Fruit fly (Drosophila melanogaster) whole organism, wandering third instar larva: ENCODE results near the gene kumpel.

ENCODE experiments used
- CG32264 ChIP-seq: fragments of 200-800 bp; sonication (Bioruptor generic); optimal IDR thresholded peaks from 2 replicates; lab custom pipeline; 2016; ENCODE audit warnings: missing biosample characterization, missing genetic modification characterization
- CG9705 ChIP-seq: fragments of 200-800 bp; sonication (Bioruptor generic); optimal IDR thresholded peaks from 2 replicates; lab custom pipeline; 2018; ENCODE audit warnings: missing biosample characterization, mild to moderate bottlenecking, missing genetic modification characterization
- CrebA ChIP-seq: fragments of 200-800 bp; sonication (Bioruptor generic); optimal IDR thresholded peaks from 2 replicates; lab custom pipeline; 2016; ENCODE audit warnings: missing biosample characterization, mild to moderate bottlenecking, missing genetic modification characterization, borderline replicate concordance
- Dfd ChIP-seq: fragments of >200 bp; optimal IDR thresholded peaks from 2 replicates; lab custom pipeline; 2017; ENCODE audit warnings: missing biosample characterization, missing genetic modification characterization
- Dif ChIP-seq: fragments of 200-275, 200-300 bp; sonication (Bioruptor generic); optimal IDR thresholded peaks from 2 replicates; lab custom pipeline; 2018; ENCODE audit warnings: missing biosample characterization, missing genetic modification characterization; ENCODE audit not compliant: partially characterized antibody
- GATAd ChIP-seq: sonication (Bioruptor generic); optimal IDR thresholded peaks from 2 replicates; lab custom pipeline; 2016; ENCODE audit warnings: missing biosample characterization, missing genetic modification characterization
- HLH106 ChIP-seq: fragments of 200-800 bp; optimal IDR thresholded peaks from 3 replicates; lab custom pipeline; 2019; ENCODE audit warnings: missing biosample characterization, mild to moderate bottlenecking, missing genetic modification characterization, moderate library complexity
- Hnf4 ChIP-seq: fragments of 200-800 bp; sonication (Bioruptor generic); optimal IDR thresholded peaks from 2 replicates; lab custom pipeline; 2016; ENCODE audit warnings: missing biosample characterization, mild to moderate bottlenecking, missing genetic modification characterization
- Hr78 ChIP-seq: fragments of >200 bp; optimal IDR thresholded peaks from 2 replicates; lab custom pipeline; 2017; ENCODE audit warnings: missing biosample characterization, missing genetic modification characterization
- Hr83 ChIP-seq: fragments of 200-300 bp; sonication (Bioruptor generic); optimal IDR thresholded peaks from 2 replicates; lab custom pipeline; 2016; ENCODE audit warnings: missing biosample characterization, mild to moderate bottlenecking, missing genetic modification characterization, moderate library complexity; ENCODE audit not compliant: poor library complexity, severe bottlenecking
- Jra ChIP-seq: sonication (Bioruptor generic); optimal IDR thresholded peaks from 2 replicates; lab custom pipeline; 2016; ENCODE audit warnings: missing biosample characterization, missing genetic modification characterization
- Myc ChIP-seq: fragments of >200 bp; optimal IDR thresholded peaks from 2 replicates; lab custom pipeline; 2017
- N ChIP-seq: fragments of >200 bp; optimal IDR thresholded peaks from 2 replicates; lab custom pipeline; 2018; ENCODE audit warnings: missing biosample characterization, missing external identifiers, missing genetic modification characterization
- Rel ChIP-seq, 2 experiments: fragments of 200-800 bp; sonication (Bioruptor generic) in 1 of 2; optimal IDR thresholded peaks; 2 replicates in 1 of 2; 3 replicates in 1 of 2; lab custom pipeline; 2016 to 2019; ENCODE audit warnings: mild to moderate bottlenecking in 2 of 2, missing biosample characterization in 2 of 2, missing genetic modification characterization in 2 of 2, moderate library complexity in 1 of 2
- Vsx2 ChIP-seq: fragments of 200-300, 225-300 bp; sonication (Bioruptor generic); optimal IDR thresholded peaks from 2 replicates; lab custom pipeline; 2018; ENCODE audit warnings: missing biosample characterization, missing genetic modification characterization; ENCODE audit not compliant: partially characterized antibody
- br ChIP-seq: fragments of 200-800 bp; sonication (Bioruptor generic); optimal IDR thresholded peaks from 2 replicates; lab custom pipeline; 2016; ENCODE audit warnings: missing biosample characterization, missing genetic modification characterization
- brk ChIP-seq: fragments of 200-800 bp; sonication (Bioruptor generic); optimal IDR thresholded peaks from 2 replicates; lab custom pipeline; 2016; ENCODE audit warnings: missing biosample characterization, mild to moderate bottlenecking, missing genetic modification characterization
- dl ChIP-seq, 2 experiments: fragments of 175-275, 200-275 bp in 1 of 2; fragments of 200-275 bp in 1 of 2; sonication (Bioruptor generic); optimal IDR thresholded peaks; lab custom pipeline; 2018; ENCODE audit warnings: mild to moderate bottlenecking in 2 of 2, missing biosample characterization in 2 of 2, missing genetic modification characterization in 2 of 2, moderate library complexity in 2 of 2; ENCODE audit not compliant: partially characterized antibody in 2 of 2, insufficient read depth in 1 of 2
- dmrt93B ChIP-seq: fragments of 200-800 bp; sonication (Bioruptor generic); optimal IDR thresholded peaks from 2 replicates; lab custom pipeline; 2018; ENCODE audit warnings: missing biosample characterization, mild to moderate bottlenecking, missing genetic modification characterization
- ey ChIP-seq: fragments of 200-800 bp; sonication (Bioruptor generic); optimal IDR thresholded peaks from 2 replicates; lab custom pipeline; 2016; ENCODE audit warnings: missing biosample characterization, missing genetic modification characterization
- foxo ChIP-seq, 2 experiments: fragments of 200-800 bp; sonication (Bioruptor generic); optimal IDR thresholded peaks; 2 replicates in 1 of 2; 3 replicates in 1 of 2; lab custom pipeline; 2016 to 2017; ENCODE audit warnings: missing biosample characterization in 2 of 2, missing genetic modification characterization in 2 of 2
- fru ChIP-seq: fragments of 200-800 bp; sonication (Bioruptor generic); optimal IDR thresholded peaks from 3 replicates; lab custom pipeline; 2016; ENCODE audit warnings: missing biosample characterization, mild to moderate bottlenecking, missing genetic modification characterization
- h ChIP-seq: fragments of 200-800 bp; sonication (Bioruptor generic); optimal IDR thresholded peaks from 3 replicates; lab custom pipeline; 2016; ENCODE audit warnings: missing biosample characterization, mild to moderate bottlenecking, missing genetic modification characterization
- jim ChIP-seq: fragments of 175-275, 200-325 bp; sonication (Bioruptor generic); optimal IDR thresholded peaks from 2 replicates; lab custom pipeline; 2016; ENCODE audit warnings: missing biosample characterization, mild to moderate bottlenecking, missing genetic modification characterization
- lola ChIP-seq: fragments of >200 bp; optimal IDR thresholded peaks from 2 replicates; lab custom pipeline; 2017; ENCODE audit warnings: missing biosample characterization, missing genetic modification characterization
- pan ChIP-seq: fragments of >200 bp; optimal IDR thresholded peaks from 2 replicates; lab custom pipeline; 2017
- psq ChIP-seq: fragments of 200-800 bp; sonication (Bioruptor generic); optimal IDR thresholded peaks from 3 replicates; lab custom pipeline; 2017; ENCODE audit warnings: missing biosample characterization, mild to moderate bottlenecking, missing genetic modification characterization, moderate library complexity
- rgr ChIP-seq: fragments of 200-800 bp; sonication (Bioruptor generic); optimal IDR thresholded peaks from 3 replicates; lab custom pipeline; 2016; ENCODE audit warnings: missing biosample characterization, mild to moderate bottlenecking, missing genetic modification characterization
- sage ChIP-seq: fragments of 200-800 bp; sonication (Bioruptor generic); optimal IDR thresholded peaks from 2 replicates; lab custom pipeline; 2016; ENCODE audit warnings: missing biosample characterization, mild to moderate bottlenecking, missing genetic modification characterization
- sv ChIP-seq: fragments of 200-800 bp; sonication (Bioruptor generic); optimal IDR thresholded peaks from 3 replicates; lab custom pipeline; 2016; ENCODE audit warnings: missing biosample characterization, missing genetic modification characterization
- usp ChIP-seq: fragments of >200 bp; optimal IDR thresholded peaks from 2 replicates; lab custom pipeline; 2017; ENCODE audit warnings: missing biosample characterization, missing genetic modification characterization
- woc ChIP-seq: sonication (Bioruptor generic); optimal IDR thresholded peaks from 2 replicates; lab custom pipeline; 2016; ENCODE audit warnings: missing biosample characterization, mild to moderate bottlenecking, missing genetic modification characterization

Gene kumpel

dm6 chr3R:25941310-25941709 is 34.5 kb downstream of the kumpel start:
- no peak for TF ChIP-seq rgr
- TF ChIP-seq Hr83 = no peak
- peak; percentile 54 for TF ChIP-seq Dfd

DNA sequence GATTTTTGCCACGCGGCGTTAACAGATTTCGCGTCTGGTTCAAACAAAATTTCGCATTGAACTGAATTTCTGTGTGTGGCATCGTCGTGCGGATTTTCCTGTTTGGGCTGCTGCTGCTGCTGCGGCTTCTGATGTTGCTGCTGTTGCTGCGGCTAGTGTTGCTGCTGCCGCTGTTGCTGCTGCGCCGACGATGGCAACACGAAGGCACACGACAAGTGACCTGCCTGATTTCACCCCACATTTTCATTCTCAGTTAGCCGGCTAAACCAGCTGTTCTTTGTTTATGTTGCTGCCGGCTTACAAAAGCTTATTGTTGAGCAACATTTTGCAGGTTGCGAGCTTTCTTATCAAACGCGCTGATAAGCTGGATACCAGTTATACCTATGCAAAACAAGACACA is 49.3 kb downstream of the kumpel start, which contains the start of gene CCAP-R:
TSS of gene CCAP-R (minus strand) at position 179 of the 400 bp plus-strand sequence.
- TF ChIP-seq Dfd (peak; percentile 81), brk (no peak)

DNA sequence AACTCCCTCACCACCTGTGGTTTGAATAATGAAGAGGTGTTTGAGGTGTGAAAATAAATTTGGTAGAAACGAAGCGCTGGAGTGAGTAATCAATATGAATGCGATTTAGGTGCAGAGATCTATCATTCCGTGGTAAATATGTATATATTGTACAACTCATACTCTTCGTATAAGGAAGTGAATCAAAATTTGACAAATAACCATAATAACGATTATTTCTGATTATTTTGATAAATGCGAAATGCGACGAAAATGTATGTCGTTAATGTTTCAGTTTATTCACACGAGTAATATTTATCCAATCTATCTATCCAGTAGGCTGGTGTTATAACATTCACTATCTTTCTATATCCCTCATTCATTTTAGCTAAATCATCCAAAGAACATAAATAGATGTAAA is 52.2 kb downstream of the kumpel start, which contains the start of gene CG14540:
TSS of gene CG14540 (plus strand) at position 301 of the 400 bp plus-strand sequence.
- TF ChIP-seq psq (GFP tag; lab: Kevin White, UChicago) = no peak
- TF ChIP-seq GATAd (GFP tag; lab: Kevin White, UChicago) = no peak
- no peak for TF ChIP-seq Vsx2
- no peak for TF ChIP-seq brk
- TF ChIP-seq sage (GFP tag; lab: Kevin White, UChicago) = no peak
- no peak for TF ChIP-seq dmrt93B
- TF ChIP-seq fru (GFP tag; lab: Kevin White, UChicago) = no peak
- no peak for TF ChIP-seq Hr78 (GFP tag; lab: Kevin White, UChicago)
- no peak for TF ChIP-seq N (GFP tag; lab: Kevin White, UChicago)
- no peak for TF ChIP-seq ey (GFP tag; lab: Kevin White, UChicago)
- no peak for TF ChIP-seq Myc (lab: Kevin White, UChicago)
- TF ChIP-seq h (GFP tag; lab: Kevin White, UChicago) = no peak

dm6 chr3R:25961694-25962093 is 54.9 kb downstream of the kumpel start, which contains the start of gene boss:
TSS of gene boss (plus strand) at chr3R:25961994.
- TF ChIP-seq usp (GFP tag; lab: Kevin White, UChicago) (no peak), dl (GFP tag; optimal IDR thresholded peaks at IDR 0.05; lab: Kevin White, UChicago; ENCODE audit: insufficient read depth in 1 of 2, partially characterized antibody in 2 of 2) (no peak), Jra (no peak), CrebA (GFP tag; lab: Kevin White, UChicago) (no peak), lola (no peak), Vsx2 (no peak)

- no peak for TF ChIP-seq Myc (lab: Kevin White, UChicago)
- no peak for TF ChIP-seq Hnf4 (GFP tag; lab: Kevin White, UChicago)
- TF ChIP-seq HLH106 (tag; lab: Kevin White, UChicago) = no peak
- TF ChIP-seq, all 38 proteins: peak for 0
Observed at dm6 chr3R:25966944-25967343, 60.1 kb downstream of the kumpel start.

DNA sequence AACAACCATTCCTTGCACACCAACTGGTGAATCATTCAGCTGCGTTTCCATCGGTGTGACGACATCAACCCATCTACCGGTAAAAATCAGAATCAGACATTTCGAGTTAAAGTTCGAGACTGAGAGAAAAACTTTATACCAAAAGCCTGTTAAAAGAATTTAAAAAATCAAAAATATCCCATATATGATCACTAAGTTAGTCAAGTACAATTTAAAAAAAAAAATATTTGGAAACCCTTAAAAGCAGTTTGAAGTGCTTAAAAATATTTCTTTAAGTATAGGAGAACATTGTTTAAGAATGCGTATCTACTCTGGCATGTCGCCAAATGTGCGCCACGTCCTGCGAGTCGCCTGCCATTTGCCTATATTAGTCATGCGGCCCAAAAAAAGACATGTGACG is 61.7 kb downstream of the kumpel start:
- TF ChIP-seq Rel (GFP tag; optimal IDR thresholded peaks at IDR 0.05; lab: Kevin White, UChicago) (no peak), Rel (tag; optimal IDR thresholded peaks at IDR 0.05; lab: Kevin White, UChicago) (no peak), br (GFP tag; lab: Kevin White, UChicago) (no peak)

dm6 chr3R:25968915-25969314 is 62.1 kb downstream of the kumpel start:
- TF ChIP-seq CrebA (GFP tag; lab: Kevin White, UChicago) = no peak
- no peak for TF ChIP-seq usp (GFP tag; lab: Kevin White, UChicago)
- TF ChIP-seq Hr78 (GFP tag; lab: Kevin White, UChicago) = no peak
- no peak for TF ChIP-seq CG32264 (GFP tag; lab: Kevin White, UChicago)
- TF ChIP-seq dl (GFP tag; optimal IDR thresholded peaks at IDR 0.05; lab: Kevin White, UChicago; ENCODE audit: insufficient read depth in 1 of 2, partially characterized antibody in 2 of 2) = no peak
- no peak for TF ChIP-seq Hnf4 (GFP tag; lab: Kevin White, UChicago)
- no peak for TF ChIP-seq HLH106 (tag; lab: Kevin White, UChicago)
- TF ChIP-seq Dif (GFP tag; lab: Kevin White, UChicago) = no peak
- no peak for TF ChIP-seq Jra
- no peak for TF ChIP-seq foxo (GFP tag; optimal IDR thresholded peaks at IDR 0.05; lab: Kevin White, UChicago)
- no peak for TF ChIP-seq Dfd
- no peak for TF ChIP-seq woc
- no peak for TF ChIP-seq pan (lab: Kevin White, UChicago)
- TF ChIP-seq sv (GFP tag; lab: Kevin White, UChicago) = no peak
- TF ChIP-seq jim = no peak
- no peak for TF ChIP-seq CG9705 (GFP tag; lab: Kevin White, UChicago)
- TF ChIP-seq N (GFP tag; lab: Kevin White, UChicago) = no peak
- no peak for TF ChIP-seq ey (GFP tag; lab: Kevin White, UChicago)
- TF ChIP-seq Hr83 = no peak
- TF ChIP-seq Vsx2 = no peak
